Worm (Caenorhabditis elegans): ENCODE data around the gene ptr-24.

DNA sequence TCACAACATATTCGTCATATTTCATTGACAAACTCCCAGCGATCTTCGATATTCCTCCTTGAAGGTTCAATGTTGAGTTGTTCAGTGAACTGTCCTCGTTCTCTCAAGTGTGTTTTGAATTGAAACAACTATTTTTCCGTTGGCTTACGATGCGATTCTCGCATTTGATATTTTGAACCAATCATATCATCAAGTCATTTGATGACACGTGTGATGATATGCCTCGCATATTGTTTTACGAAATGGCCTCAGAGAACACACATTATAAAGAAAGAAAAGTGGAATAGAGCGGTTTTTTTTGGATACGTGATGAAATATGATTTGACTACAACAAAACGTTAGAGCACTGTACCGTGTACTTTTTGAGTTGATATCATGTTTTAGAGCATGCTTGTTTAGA is 10.6 kb downstream of the ptr-24 start:
- TF ChIP-seq ceh-45 (GFP tag; IDR thresholded peaks at IDR 0.05) (no peak), pha-4 (tag; optimal IDR thresholded peaks at IDR 0.05) (no peak), lin-11 (tag; optimal IDR thresholded peaks at IDR 0.05) (no peak), K02D7.2 (tag; optimal IDR thresholded peaks at IDR 0.05) (no peak), pqm-1 (tag; optimal IDR thresholded peaks at IDR 0.05) (no peak), hlh-30 (tag; optimal IDR thresholded peaks at IDR 0.05; ENCODE audit: insufficient read depth) (no peak), ceh-48 (tag; optimal IDR thresholded peaks at IDR 0.05) (no peak)
